Worm (Caenorhabditis elegans) whole organism, L3 larva: Measurements from ENCODE around the gene C33A12.19.

ENCODE experiments used
- ama-1 ChIP-seq: fragments of 150-350 bp; optimal IDR thresholded peaks from 2 replicates; lab custom pipeline; 2018
- daf-12 ChIP-seq: fragments of 150-350 bp; optimal IDR thresholded peaks from 2 replicates; lab custom pipeline; 2014; ENCODE audit warnings: missing biosample characterization, missing genetic modification reagents, missing genetic modification characterization
- elt-3 ChIP-seq, 3 experiments: fragments of 150-350 bp in 1 of 3; sonication (generic microtip) in 2 of 3; optimal IDR thresholded peaks; 2 replicates in 2 of 3; 4 replicates in 1 of 3; lab custom pipeline; 2014 to 2017; ENCODE audit warnings: missing biosample characterization in 3 of 3, missing genetic modification characterization in 3 of 3
- fkh-10 ChIP-seq: sonication (generic microtip); optimal IDR thresholded peaks from 2 replicates; lab custom pipeline; 2017; ENCODE audit warnings: missing biosample characterization, missing genetic modification reagents, missing genetic modification characterization
- jun-1 ChIP-seq: fragments of 150-350 bp; optimal IDR thresholded peaks from 2 replicates; lab custom pipeline; 2014; ENCODE audit warnings: missing biosample characterization, missing genetic modification reagents, missing genetic modification characterization
- nhr-12 ChIP-seq: fragments of 150-350 bp; optimal IDR thresholded peaks from 2 replicates; lab custom pipeline; 2014; ENCODE audit warnings: missing biosample characterization, missing genetic modification characterization
- nhr-237 ChIP-seq: fragments of 150-350 bp; optimal IDR thresholded peaks from 2 replicates; lab custom pipeline; 2014; ENCODE audit warnings: missing biosample characterization, missing genetic modification characterization
- nhr-28 ChIP-seq: fragments of 150-350 bp; optimal IDR thresholded peaks from 2 replicates; lab custom pipeline; 2014; ENCODE audit warnings: missing biosample characterization, missing genetic modification characterization
- nhr-43 ChIP-seq: sonication (generic microtip); optimal IDR thresholded peaks from 2 replicates; lab custom pipeline; 2016; ENCODE audit warnings: mild to moderate bottlenecking, missing genetic modification characterization, missing compliant biosample characterization; ENCODE audit not compliant: poor library complexity, severe bottlenecking
- nhr-76 ChIP-seq: fragments of 150-350 bp; sonication (generic microtip); optimal IDR thresholded peaks from 5 replicates; lab custom pipeline; 2014; ENCODE audit warnings: missing biosample characterization, missing genetic modification characterization
- tbx-2 ChIP-seq: sonication (generic microtip); optimal IDR thresholded peaks from 2 replicates; lab custom pipeline; 2016; ENCODE audit warnings: mild to moderate bottlenecking, missing genetic modification characterization, missing compliant biosample characterization
- ztf-11 ChIP-seq: fragments of 150-350 bp; optimal IDR thresholded peaks from 2 replicates; lab custom pipeline; 2014; ENCODE audit warnings: missing biosample characterization, missing genetic modification characterization

- TF ChIP-seq tbx-2 (tag; lab: Kevin White, UChicago) (no peak), nhr-43 (tag; lab: Kevin White, UChicago) (no peak), nhr-237 (tag; lab: Kevin White, UChicago) (no peak), elt-3 (tag; optimal IDR thresholded peaks at IDR 0.05; lab: Kevin White, UChicago) (no peak), nhr-76 (tag; lab: Kevin White, UChicago) (no peak), ama-1 (no peak), fkh-10 (GFP tag; lab: Kevin White, UChicago) (no peak), jun-1 (no peak), nhr-12 (tag; lab: Kevin White, UChicago) (no peak), nhr-28 (tag; lab: Kevin White, UChicago) (no peak), daf-12 (tag; lab: Kevin White, UChicago) (no peak), ztf-11 (tag; lab: Kevin White, UChicago) (no peak)
Measured at ce11 chrIV:9563529-9564376, 47.0 kb downstream of the C33A12.19 start.
